Worm (Caenorhabditis elegans): ENCODE data around the gene R151.10.

R151.10 gene

ce11 chrIII:7275296-7275695 lies 44.6 kb upstream of the R151.10 start, which contains the start of gene psd-1:
Gene psd-1, minus strand, starts transcription at chrIII:7275396.
- TF ChIP-seq ztf-4 (tag; optimal IDR thresholded peaks at IDR 0.05), result no peak
- no peak for TF ChIP-seq sma-9 (GFP tag; optimal IDR thresholded peaks at IDR 0.05)
- no peak for TF ChIP-seq sma-9 (tag; optimal IDR thresholded peaks at IDR 0.05)
- no peak for TF ChIP-seq snpc-4 (tag; optimal IDR thresholded peaks at IDR 0.05)
- TF ChIP-seq lin-13 (GFP tag; optimal IDR thresholded peaks at IDR 0.05), result no peak
- no peak for TF ChIP-seq ceh-82 (tag; optimal IDR thresholded peaks at IDR 0.05)
- no peak for TF ChIP-seq blmp-1 (tag; optimal IDR thresholded peaks at IDR 0.05; ENCODE audit: insufficient read depth)
- TF ChIP-seq mab-5 (tag; optimal IDR thresholded peaks at IDR 0.05), result no peak
- TF ChIP-seq zag-1 (tag; optimal IDR thresholded peaks at IDR 0.05), result no peak
- TF ChIP-seq elt-3 (tag; optimal IDR thresholded peaks at IDR 0.05), result no peak
- no peak for TF ChIP-seq sma-3 (GFP tag; optimal IDR thresholded peaks at IDR 0.05)
- TF ChIP-seq unc-55 (GFP tag; optimal IDR thresholded peaks at IDR 0.05), result no peak
- TF ChIP-seq elt-1 (tag; optimal IDR thresholded peaks at IDR 0.05), result no peak
- TF ChIP-seq nhr-23 (tag; optimal IDR thresholded peaks at IDR 0.05), result no peak
- no peak for TF ChIP-seq nhr-10 (tag; optimal IDR thresholded peaks at IDR 0.05)

- TF ChIP-seq egl-27 (tag; optimal IDR thresholded peaks at IDR 0.05) (no peak), lin-13 (GFP tag; optimal IDR thresholded peaks at IDR 0.05) (no peak), elt-1 (tag; optimal IDR thresholded peaks at IDR 0.05) (no peak), lin-11 (tag; optimal IDR thresholded peaks at IDR 0.05) (no peak), ztf-11 (tag; optimal IDR thresholded peaks at IDR 0.05) (no peak), R02D3.7 (tag; optimal IDR thresholded peaks at IDR 0.05) (no peak), nhr-11 (tag; optimal IDR thresholded peaks at IDR 0.05) (no peak), F13H6.1 (tag; optimal IDR thresholded peaks at IDR 0.05) (no peak), mbf-1 (tag; optimal IDR thresholded peaks at IDR 0.05) (no peak), unc-39 (tag; optimal IDR thresholded peaks at IDR 0.05) (no peak), ZK546.5 (tag; optimal IDR thresholded peaks at IDR 0.05) (no peak), ztf-4 (tag; optimal IDR thresholded peaks at IDR 0.05) (no peak), Y55F3AM.14 (GFP tag; optimal IDR thresholded peaks at IDR 0.05) (no peak), unc-62 (GFP tag; optimal IDR thresholded peaks at IDR 0.05) (no peak), sma-3 (GFP tag; optimal IDR thresholded peaks at IDR 0.05) (no peak), fos-1 (tag; optimal IDR thresholded peaks at IDR 0.05) (no peak), gmeb-1 (tag; optimal IDR thresholded peaks at IDR 0.05) (no peak), lin-39 (tag; optimal IDR thresholded peaks at IDR 0.05) (no peak), lsy-2 (tag; optimal IDR thresholded peaks at IDR 0.05) (peak in 1 of 2 experiments; percentile 19), nhr-21 (tag; optimal IDR thresholded peaks at IDR 0.05) (peak; percentile 68), sem-4 (tag; optimal IDR thresholded peaks at IDR 0.05) (no peak), crh-2 (tag; optimal IDR thresholded peaks at IDR 0.05) (no peak), nhr-129 (tag; optimal IDR thresholded peaks at IDR 0.05) (peak; percentile 19), C34F6.9 (tag; optimal IDR thresholded peaks at IDR 0.05) (no peak), nhr-12 (tag; optimal IDR thresholded peaks at IDR 0.05) (no peak), skn-1 (tag; optimal IDR thresholded peaks at IDR 0.05) (no peak), nhr-23 (tag; optimal IDR thresholded peaks at IDR 0.05) (no peak), nhr-237 (tag; optimal IDR thresholded peaks at IDR 0.05) (no peak), ama-1 (optimal IDR thresholded peaks at IDR 0.05) (no peak), sma-9 (GFP tag; optimal IDR thresholded peaks at IDR 0.05) (peak; percentile 72), sma-9 (tag; optimal IDR thresholded peaks at IDR 0.05) (no peak), ceh-82 (tag; optimal IDR thresholded peaks at IDR 0.05) (no peak)
These were observed 43.0 kb upstream of the R151.10 start for ce11 chrIII:7273718-7274117.

- TF ChIP-seq sem-4 (tag; optimal IDR thresholded peaks at IDR 0.05) (no peak), nhr-25 (tag; optimal IDR thresholded peaks at IDR 0.05) (peak; percentile 51), blmp-1 (tag; optimal IDR thresholded peaks at IDR 0.05; ENCODE audit: insufficient read depth) (peak; percentile 85), sma-3 (GFP tag; optimal IDR thresholded peaks at IDR 0.05) (peak; percentile 82), nhr-237 (tag; optimal IDR thresholded peaks at IDR 0.05) (no peak), snpc-4 (tag; optimal IDR thresholded peaks at IDR 0.05) (no peak), nhr-129 (tag; optimal IDR thresholded peaks at IDR 0.05) (peak; percentile 89), lin-11 (tag; optimal IDR thresholded peaks at IDR 0.05) (no peak), unc-55 (GFP tag; optimal IDR thresholded peaks at IDR 0.05) (no peak), ceh-16 (tag; optimal IDR thresholded peaks at IDR 0.05) (no peak), crh-2 (tag; optimal IDR thresholded peaks at IDR 0.05) (peak; percentile 55), ceh-82 (tag; optimal IDR thresholded peaks at IDR 0.05) (no peak), R02D3.7 (tag; optimal IDR thresholded peaks at IDR 0.05) (no peak), ama-1 (optimal IDR thresholded peaks at IDR 0.05) (peak; percentile 13), aly-2 (tag; optimal IDR thresholded peaks at IDR 0.05) (no peak), nhr-11 (tag; optimal IDR thresholded peaks at IDR 0.05) (no peak), Y55F3AM.14 (GFP tag; optimal IDR thresholded peaks at IDR 0.05) (no peak), mbf-1 (tag; optimal IDR thresholded peaks at IDR 0.05) (no peak), egl-27 (tag; optimal IDR thresholded peaks at IDR 0.05) (peak; percentile 64), nhr-77 (tag; optimal IDR thresholded peaks at IDR 0.05) (no peak), ZK546.5 (tag; optimal IDR thresholded peaks at IDR 0.05) (no peak), nhr-10 (tag; optimal IDR thresholded peaks at IDR 0.05) (no peak), lsy-2 (tag; optimal IDR thresholded peaks at IDR 0.05) (peak in 1 of 2 experiments; percentile 46), elt-1 (tag; optimal IDR thresholded peaks at IDR 0.05) (no peak), mab-5 (tag; optimal IDR thresholded peaks at IDR 0.05) (no peak), peb-1 (tag; optimal IDR thresholded peaks at IDR 0.05) (no peak), C34F6.9 (tag; optimal IDR thresholded peaks at IDR 0.05) (no peak), lin-13 (GFP tag; optimal IDR thresholded peaks at IDR 0.05) (no peak), elt-3 (tag; optimal IDR thresholded peaks at IDR 0.05) (no peak), sma-9 (GFP tag; optimal IDR thresholded peaks at IDR 0.05) (peak; percentile 86), sma-9 (tag; optimal IDR thresholded peaks at IDR 0.05) (no peak), nhr-6 (tag; optimal IDR thresholded peaks at IDR 0.05) (no peak), ztf-4 (tag; optimal IDR thresholded peaks at IDR 0.05) (no peak), unc-39 (tag; optimal IDR thresholded peaks at IDR 0.05) (no peak), nhr-23 (tag; optimal IDR thresholded peaks at IDR 0.05) (no peak), dmd-4 (tag; optimal IDR thresholded peaks at IDR 0.05) (no peak), ztf-1 (GFP tag; conservative IDR thresholded peaks at IDR 0.05) (no peak)
These were observed 42.1 kb upstream of the R151.10 start for ce11 chrIII:7272828-7273227.

All from whole organism, L2 larva.